Fruit fly (Drosophila melanogaster): Measurements from ENCODE around the gene CG14275.

DNA sequence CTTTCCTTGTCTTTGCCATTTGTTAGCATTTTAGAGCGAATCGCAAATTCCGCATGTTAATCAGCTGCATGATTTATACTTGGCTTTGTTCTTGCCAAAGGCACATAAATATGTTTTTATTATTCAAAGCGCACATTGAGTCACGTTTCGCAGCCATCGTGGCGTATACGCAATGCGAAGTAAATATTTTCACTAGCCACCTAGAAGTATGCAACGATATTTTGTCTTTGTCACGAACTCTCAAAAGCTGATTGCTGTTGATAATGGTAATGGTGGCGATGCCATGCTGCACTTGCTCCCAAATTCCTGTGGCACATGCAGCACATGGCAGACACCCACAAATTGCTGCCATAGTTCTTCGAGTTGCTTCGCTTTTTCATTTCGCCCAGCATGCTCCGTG, 7.4 kb downstream of the CG14275 start:
- TF ChIP-seq pan (optimal IDR thresholded peaks at IDR 0.05) (no peak), pan (GFP tag; optimal IDR thresholded peaks at IDR 0.05 in 1 of 2, IDR thresholded peaks at IDR 0.05 in 1 of 2) (no peak), fd96Cb (tag; optimal IDR thresholded peaks at IDR 0.05) (no peak), usp (GFP tag; optimal IDR thresholded peaks at IDR 0.05) (no peak), CG10462 (GFP tag; optimal IDR thresholded peaks at IDR 0.05) (no peak), CG31365 (tag; optimal IDR thresholded peaks at IDR 0.05) (no peak), Kr (GFP tag; optimal IDR thresholded peaks at IDR 0.05) (no peak), CG7556 (GFP tag; optimal IDR thresholded peaks at IDR 0.05) (no peak), CG1024 (GFP tag; IDR thresholded peaks at IDR 0.05) (no peak), CG16779 (GFP tag; IDR thresholded peaks at IDR 0.05) (no peak), CG15479 (GFP tag; optimal IDR thresholded peaks at IDR 0.05) (no peak)

Data from whole organism, embryonic.